Worm (Caenorhabditis elegans) whole organism, early embryonic: ENCODE data around the gene pxl-1.

Source experiments
- B0310.2 ChIP-seq: sonication (generic microtip); optimal IDR thresholded peaks from 2 replicates; lab custom pipeline; 2016; ENCODE audit warnings: mild to moderate bottlenecking, missing genetic modification characterization, missing compliant biosample characterization
- F13C5.2 ChIP-seq: sonication (generic microtip); optimal IDR thresholded peaks from 2 replicates; lab custom pipeline; 2017; ENCODE audit warnings: mild to moderate bottlenecking, missing genetic modification characterization, inconsistent platforms, missing compliant biosample characterization
- aly-1 ChIP-seq: sonication (generic microtip); optimal IDR thresholded peaks from 2 replicates; lab custom pipeline; 2016; ENCODE audit warnings: missing genetic modification characterization, missing compliant biosample characterization
- ama-1 ChIP-seq: fragments of 150-350 bp; optimal IDR thresholded peaks from 2 replicates; lab custom pipeline; 2014
- ceh-13 ChIP-seq: fragments of 200-800 bp; sonication (Bioruptor generic); optimal IDR thresholded peaks from 2 replicates; lab custom pipeline; 2018; ENCODE audit warnings: mild to moderate bottlenecking, missing genetic modification characterization, missing compliant biosample characterization
- ceh-36 ChIP-seq: sonication (generic microtip); optimal IDR thresholded peaks from 2 replicates; lab custom pipeline; 2016; ENCODE audit warnings: missing genetic modification characterization, inconsistent platforms, missing compliant biosample characterization
- ets-7 ChIP-seq: sonication (generic microtip); optimal IDR thresholded peaks from 2 replicates; lab custom pipeline; 2016; ENCODE audit warnings: missing genotype, missing genetic modification characterization, missing compliant biosample characterization
- flt-1 ChIP-seq: fragments of 200-800 bp; sonication (Bioruptor generic); IDR thresholded peaks from 2 replicates; pipeline ENCODE4 v1.3.6; 2022; ENCODE audit warnings: missing genetic modification characterization, missing compliant biosample characterization
- hmbx-1 ChIP-seq: sonication (generic microtip); optimal IDR thresholded peaks from 2 replicates; lab custom pipeline; 2016; ENCODE audit warnings: mild to moderate bottlenecking, missing genetic modification characterization, missing compliant biosample characterization
- hmg-4 ChIP-seq: fragments of 200-800 bp; sonication (Bioruptor generic); optimal IDR thresholded peaks from 2 replicates; lab custom pipeline; 2018; ENCODE audit warnings: mild to moderate bottlenecking, missing genetic modification characterization, missing compliant biosample characterization
- hnd-1 ChIP-seq: sonication (generic microtip); optimal IDR thresholded peaks from 2 replicates; lab custom pipeline; 2016; ENCODE audit warnings: missing genetic modification characterization, missing compliant biosample characterization
- pes-1 ChIP-seq: fragments of 200-800 bp; sonication (Bioruptor generic); IDR thresholded peaks from 2 replicates; pipeline ENCODE4 v1.3.6; 2022; ENCODE audit warnings: missing genetic modification reagents, missing genetic modification characterization, missing compliant biosample characterization
- scrt-1 ChIP-seq: fragments of 200-800 bp; sonication (Bioruptor generic); IDR thresholded peaks from 2 replicates; pipeline ENCODE4 v1.3.6; 2022; ENCODE audit warnings: missing genetic modification characterization, missing compliant biosample characterization
- sea-1 ChIP-seq: fragments of 200-800 bp; sonication (Bioruptor generic); conservative IDR thresholded peaks from 2 replicates; pipeline ENCODE4 v1.3.6; 2022; ENCODE audit warnings: missing genetic modification characterization, missing compliant biosample characterization
- tbx-11 ChIP-seq: fragments of 200-800 bp; sonication (Bioruptor generic); IDR thresholded peaks from 2 replicates; pipeline ENCODE4 v1.3.6; 2022; ENCODE audit warnings: missing genetic modification characterization, missing compliant biosample characterization
- tbx-37 ChIP-seq: fragments of 200-800 bp; sonication (Bioruptor generic); conservative IDR thresholded peaks from 2 replicates; pipeline ENCODE4 v1.3.6; 2022; ENCODE audit warnings: missing genetic modification reagents, missing genetic modification characterization, missing compliant biosample characterization
- tra-4 ChIP-seq: sonication (generic microtip); optimal IDR thresholded peaks from 2 replicates; lab custom pipeline; 2017; ENCODE audit warnings: missing genetic modification characterization, missing compliant biosample characterization

The pxl-1 gene

ce11 chrIII:5868401-5868800 lies 27.4 kb downstream of the pxl-1 start, which contains the start of gene eng-1:
TSS of gene eng-1 (minus strand) at chrIII:5868501.
- no peak for TF ChIP-seq aly-1 (tag; lab: Kevin White, UChicago)
- no peak for TF ChIP-seq F13C5.2 (tag; lab: Kevin White, UChicago)
- no peak for TF ChIP-seq pes-1 (GFP tag; lab: Robert Waterston, UW)
- TF ChIP-seq ceh-13 = no peak
- no peak for TF ChIP-seq B0310.2 (tag; lab: Kevin White, UChicago)
- TF ChIP-seq tbx-37 (GFP tag; lab: Robert Waterston, UW) = no peak
- no peak for TF ChIP-seq ets-7
- no peak for TF ChIP-seq hmg-4 (GFP tag; lab: Kevin White, UChicago)

- TF ChIP-seq hmg-4 (GFP tag; lab: Kevin White, UChicago) (no peak), scrt-1 (GFP tag; lab: Robert Waterston, UW) (no peak), sea-1 (GFP tag; lab: Robert Waterston, UW) (no peak), tbx-11 (no peak)
Observed at ce11 chrIII:5864270-5864669, 31.5 kb downstream of the pxl-1 start, which contains the start of gene rabn-5. TSS of gene rabn-5 (plus strand) at chrIII:5864553.

ce11 chrIII:5863774-5864173 lies 32.0 kb downstream of the pxl-1 start, which contains the start of gene dnpp-1:
TSS of gene dnpp-1 (minus strand) at chrIII:5863803.
- no peak for TF ChIP-seq ceh-36
- TF ChIP-seq ceh-13 = no peak
- no peak for TF ChIP-seq F13C5.2 (tag; lab: Kevin White, UChicago)
- no peak for TF ChIP-seq tra-4 (tag; lab: Kevin White, UChicago)
- TF ChIP-seq ets-7 = no peak
- no peak for TF ChIP-seq B0310.2 (tag; lab: Kevin White, UChicago)

ce11 chrIII:5859008-5859407 lies 36.8 kb downstream of the pxl-1 start, which contains the start of gene dpf-4:
TSS of gene dpf-4 (plus strand) at chrIII:5859308.
- TF ChIP-seq hmg-4 (GFP tag; lab: Kevin White, UChicago) = no peak
- no peak for TF ChIP-seq sea-1 (GFP tag; lab: Robert Waterston, UW)
- no peak for TF ChIP-seq aly-1 (tag; lab: Kevin White, UChicago)
- TF ChIP-seq F13C5.2 (tag; lab: Kevin White, UChicago) = no peak
- no peak for TF ChIP-seq B0310.2 (tag; lab: Kevin White, UChicago)
- no peak for TF ChIP-seq ceh-36
- TF ChIP-seq pes-1 (GFP tag; lab: Robert Waterston, UW) = no peak
- no peak for TF ChIP-seq tra-4 (tag; lab: Kevin White, UChicago)
- TF ChIP-seq hmbx-1 (tag; lab: Kevin White, UChicago) = no peak
- no peak for TF ChIP-seq flt-1 (GFP tag; lab: Robert Waterston, UW)
- TF ChIP-seq tbx-37 (GFP tag; lab: Robert Waterston, UW) = no peak
- no peak for TF ChIP-seq ama-1
- no peak for TF ChIP-seq tbx-11
- no peak for TF ChIP-seq ceh-13

ce11 chrIII:5855637-5856179 lies 40.1 kb downstream of the pxl-1 start, which contains the start of the genes cct-6 and alh-9:
TSS of gene cct-6 (minus strand) at chrIII:5855687.
TSS of gene alh-9 (plus strand) at chrIII:5856018.
- TF ChIP-seq ets-7 (no peak), hnd-1 (tag; lab: Kevin White, UChicago) (no peak), F13C5.2 (tag; lab: Kevin White, UChicago) (peak; percentile 65), hmg-4 (GFP tag; lab: Kevin White, UChicago) (peak; percentile 3)

ce11 chrIII:5853240-5853639 lies 42.6 kb downstream of the pxl-1 start, which contains the start of gene ddx-23:
TSS of gene ddx-23 (minus strand) at chrIII:5853269.
- TF ChIP-seq hnd-1 (tag; lab: Kevin White, UChicago) (no peak), ama-1 (no peak), scrt-1 (GFP tag; lab: Robert Waterston, UW) (no peak), sea-1 (GFP tag; lab: Robert Waterston, UW) (no peak), tra-4 (tag; lab: Kevin White, UChicago) (no peak), hmbx-1 (tag; lab: Kevin White, UChicago) (no peak), ceh-36 (no peak)

ce11 chrIII:5846412-5846811 lies 49.4 kb downstream of the pxl-1 start:
- no peak for TF ChIP-seq sea-1 (GFP tag; lab: Robert Waterston, UW)
- no peak for TF ChIP-seq hmg-4 (GFP tag; lab: Kevin White, UChicago)
- no peak for TF ChIP-seq tra-4 (tag; lab: Kevin White, UChicago)
- no peak for TF ChIP-seq tbx-11

- TF ChIP-seq hnd-1 (tag; lab: Kevin White, UChicago) (no peak), aly-1 (tag; lab: Kevin White, UChicago) (no peak), F13C5.2 (tag; lab: Kevin White, UChicago) (no peak), hmbx-1 (tag; lab: Kevin White, UChicago) (no peak), scrt-1 (GFP tag; lab: Robert Waterston, UW) (no peak), hmg-4 (GFP tag; lab: Kevin White, UChicago) (no peak), ama-1 (no peak)
Observed at ce11 chrIII:5845483-5845882, 50.3 kb downstream of the pxl-1 start.

- peak; percentile 12 for TF ChIP-seq hmg-4 (GFP tag; lab: Kevin White, UChicago)
- TF ChIP-seq tra-4 (tag; lab: Kevin White, UChicago) = no peak
Observed at ce11 chrIII:5843662-5844061, 52.2 kb downstream of the pxl-1 start.
